Worm (Caenorhabditis elegans): Measurements from ENCODE around the gene dnj-9.
A peak's percentile ranks its signal among the peaks of the same experiment; 100 is the strongest.

Gene dnj-9

DNA sequence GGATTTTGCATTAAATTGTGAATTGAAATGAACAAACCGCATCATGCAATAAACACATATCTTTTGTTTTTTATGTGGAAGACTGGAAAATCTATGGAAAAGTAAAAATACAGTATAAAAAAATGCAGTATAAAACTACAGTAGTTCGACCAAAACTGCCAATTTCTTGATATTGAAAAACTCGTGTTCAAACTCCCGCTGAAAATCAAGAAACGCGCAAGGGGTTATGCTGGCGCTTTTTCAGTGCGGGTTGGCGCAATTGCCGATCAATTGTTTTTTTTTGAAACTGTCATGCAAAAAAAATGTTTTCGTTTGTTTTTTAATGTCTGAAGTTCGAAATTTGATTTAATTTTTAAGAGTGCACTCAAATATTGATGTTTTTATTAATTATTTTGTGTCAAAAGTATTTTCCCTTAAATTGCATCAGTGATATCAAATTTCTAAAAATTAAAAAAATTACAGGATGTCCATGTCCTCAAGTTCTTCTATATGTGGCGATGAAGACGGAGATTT is at the start of gene dnj-9 (continued):
- peak; percentile 57 for TF ChIP-seq unc-30 (tag; optimal IDR thresholded peaks at IDR 0.05)
- peak; percentile 88 for TF ChIP-seq aly-2 (tag; optimal IDR thresholded peaks at IDR 0.05)
- TF ChIP-seq hpl-2 (GFP tag; optimal IDR thresholded peaks at IDR 0.05), result peak; percentile 29
- no peak for TF ChIP-seq nhr-76 (tag; optimal IDR thresholded peaks at IDR 0.05)
- TF ChIP-seq lin-15B (tag; optimal IDR thresholded peaks at IDR 0.05), result peak; percentile 91
- peak; percentile 95 to 96 (median 96) for TF ChIP-seq ceh-82 (tag; optimal IDR thresholded peaks at IDR 0.05)
- peak; percentile 86 for TF ChIP-seq sup-37 (GFP tag; optimal IDR thresholded peaks at IDR 0.05)
- TF ChIP-seq lsy-2 (tag; optimal IDR thresholded peaks at IDR 0.05), result peak; percentile 95 to 96
- peak; percentile 97 for TF ChIP-seq nhr-90 (tag; optimal IDR thresholded peaks at IDR 0.05; ENCODE audit: poor library complexity)
- TF ChIP-seq unc-130 (tag; optimal IDR thresholded peaks at IDR 0.05), result peak; percentile 97
- TF ChIP-seq hlh-17 (GFP tag; optimal IDR thresholded peaks at IDR 0.05; ENCODE audit: borderline replicate concordance), result no peak
- peak in 1 of 2 experiments; percentile 78 for TF ChIP-seq mdl-1 (tag; optimal IDR thresholded peaks at IDR 0.05)
- TF ChIP-seq nhr-11 (tag; optimal IDR thresholded peaks at IDR 0.05), result peak; percentile 88
- peak; percentile 98 for TF ChIP-seq nhr-20 (tag; optimal IDR thresholded peaks at IDR 0.05)
- peak; percentile 97 for TF ChIP-seq C16A3.4 (tag; optimal IDR thresholded peaks at IDR 0.05)
- TF ChIP-seq ceh-63 (GFP tag; optimal IDR thresholded peaks at IDR 0.05), result no peak
- peak; percentile 92 for TF ChIP-seq fkh-8 (tag; optimal IDR thresholded peaks at IDR 0.05)
- TF ChIP-seq dpl-1 (GFP tag; optimal IDR thresholded peaks at IDR 0.05), result peak; percentile 99
- no peak for TF ChIP-seq zag-1 (tag; optimal IDR thresholded peaks at IDR 0.05)
- peak; percentile 91 for TF ChIP-seq isw-1 (GFP tag; IDR thresholded peaks at IDR 0.05)
- peak; percentile 97 for TF ChIP-seq dsc-1 (tag; optimal IDR thresholded peaks at IDR 0.05)
- no peak for TF ChIP-seq ces-1 (GFP tag; optimal IDR thresholded peaks at IDR 0.05)
- peak in 1 of 2 experiments; percentile 90 for TF ChIP-seq ztf-11 (tag; optimal IDR thresholded peaks at IDR 0.05)
- TF ChIP-seq grh-1 (GFP tag; IDR thresholded peaks at IDR 0.05), result peak; percentile 95
- TF ChIP-seq pqm-1 (tag; optimal IDR thresholded peaks at IDR 0.05), result no peak
- TF ChIP-seq unc-98 (GFP tag; IDR thresholded peaks at IDR 0.05), result peak; percentile 70
- TF ChIP-seq irx-1 (tag; optimal IDR thresholded peaks at IDR 0.05), result peak; percentile 93
- TF ChIP-seq snpc-4 (tag; optimal IDR thresholded peaks at IDR 0.05), result peak; percentile 91
- peak; percentile 44 for TF ChIP-seq nhr-28 (tag; optimal IDR thresholded peaks at IDR 0.05)
- peak; percentile 97 for TF ChIP-seq tbx-2 (tag; optimal IDR thresholded peaks at IDR 0.05)
- TF ChIP-seq ztf-4 (tag; optimal IDR thresholded peaks at IDR 0.05), result peak; percentile 84
- TF ChIP-seq F16B12.6 (tag; optimal IDR thresholded peaks at IDR 0.05), result peak; percentile 72

- TF ChIP-seq ceh-8 (GFP tag; optimal IDR thresholded peaks at IDR 0.05), result no peak
- TF ChIP-seq pag-3 (tag; optimal IDR thresholded peaks at IDR 0.05; ENCODE audit: borderline replicate concordance, insufficient read depth), result no peak
- no peak for TF ChIP-seq fkh-4 (tag; optimal IDR thresholded peaks at IDR 0.05; ENCODE audit: borderline replicate concordance)
- TF ChIP-seq nhr-12 (tag; optimal IDR thresholded peaks at IDR 0.05), result no peak
- no peak for TF ChIP-seq unc-86 (tag; optimal IDR thresholded peaks at IDR 0.05)
- TF ChIP-seq elt-2 (tag; optimal IDR thresholded peaks at IDR 0.05), result peak; percentile 88
- no peak for TF ChIP-seq zip-4 (GFP tag; optimal IDR thresholded peaks at IDR 0.05)
- no peak for TF ChIP-seq zag-1 (tag; optimal IDR thresholded peaks at IDR 0.05)
- TF ChIP-seq nhr-11 (tag; optimal IDR thresholded peaks at IDR 0.05), result no peak
- TF ChIP-seq mab-9 (GFP tag; IDR thresholded peaks at IDR 0.05), result no peak
- TF ChIP-seq mdl-1 (tag; optimal IDR thresholded peaks at IDR 0.05), result no peak
- no peak for TF ChIP-seq sptf-1 (tag; optimal IDR thresholded peaks at IDR 0.05)
- TF ChIP-seq fkh-10 (GFP tag; optimal IDR thresholded peaks at IDR 0.05), result no peak
- TF ChIP-seq vab-15 (tag; optimal IDR thresholded peaks at IDR 0.05), result no peak
- TF ChIP-seq nhr-85 (tag), result no peak
- no peak for TF ChIP-seq fkh-8 (tag; optimal IDR thresholded peaks at IDR 0.05)
- peak; percentile 6 for TF ChIP-seq pqm-1 (tag; optimal IDR thresholded peaks at IDR 0.05)
- no peak for TF ChIP-seq alr-1 (tag; optimal IDR thresholded peaks at IDR 0.05; ENCODE audit: borderline replicate concordance)
- no peak for TF ChIP-seq lir-3 (tag; optimal IDR thresholded peaks at IDR 0.05; ENCODE audit: poor library complexity)
- TF ChIP-seq nhr-77 (tag; optimal IDR thresholded peaks at IDR 0.05), result no peak
- no peak for TF ChIP-seq skn-1 (tag; optimal IDR thresholded peaks at IDR 0.05)
- TF ChIP-seq lsy-2 (tag; optimal IDR thresholded peaks at IDR 0.05), result no peak
- no peak for TF ChIP-seq hlh-17 (GFP tag; optimal IDR thresholded peaks at IDR 0.05; ENCODE audit: borderline replicate concordance)
- TF ChIP-seq efl-3 (GFP tag; optimal IDR thresholded peaks at IDR 0.05), result no peak
- peak; percentile 0 for TF ChIP-seq lin-14 (GFP tag; optimal IDR thresholded peaks at IDR 0.05)
- TF ChIP-seq blmp-1 (tag; optimal IDR thresholded peaks at IDR 0.05), result peak; percentile 30
Measured at ce11 chrII:4802917-4803316, 48.9 kb upstream of the dnj-9 start.

Data from whole organism, L1 larva.